Worm (Caenorhabditis elegans): Measurements from ENCODE around the gene str-198.

str-198 gene

ce11 chrV:16024300-16024699 lies 23.3 kb upstream of the str-198 start, which contains the start of gene T10C6.6 (continued):
- TF ChIP-seq snpc-4 (GFP tag; optimal IDR thresholded peaks at IDR 0.05), result no peak
- peak in 2 of 4 experiments; percentile 24 to 35 for TF ChIP-seq snpc-4 (tag; optimal IDR thresholded peaks at IDR 0.05)
- TF ChIP-seq ccch-3 (GFP tag; optimal IDR thresholded peaks at IDR 0.05), result no peak
- no peak for TF ChIP-seq sptf-2 (GFP tag; optimal IDR thresholded peaks at IDR 0.05)
- peak; percentile 38; the same call in 1 of the 2 replicates for TF ChIP-seq madf-8 (GFP tag; conservative IDR thresholded peaks at IDR 0.05)
- TF ChIP-seq B0336.3 (GFP tag; IDR thresholded peaks at IDR 0.05), result peak; percentile 24; the same call in 1 of the 2 replicates

ce11 chrV:16024917-16025316 lies 22.7 kb upstream of the str-198 start:
- TF ChIP-seq zfh-2 (GFP tag; conservative IDR thresholded peaks at IDR 0.05), result peak; percentile 51
- TF ChIP-seq nhr-80 (tag; optimal IDR thresholded peaks at IDR 0.05), result no peak

ce11 chrV:16029237-16029636 lies 18.4 kb upstream of the str-198 start:
- TF ChIP-seq aptf-2 (GFP tag; conservative IDR thresholded peaks at IDR 0.05) (peak; percentile 92), pbrm-1 (GFP tag; IDR thresholded peaks at IDR 0.05) (no peak), lir-1 (GFP tag; conservative IDR thresholded peaks at IDR 0.05) (no peak)

ce11 chrV:16031571-16031970 lies 16.0 kb upstream of the str-198 start, which contains the start of gene T10C6.7:
T10C6.7 (minus strand) TSS chrV:16031713.
- TF ChIP-seq ceh-79 (tag; optimal IDR thresholded peaks at IDR 0.05) (no peak), atf-7 (tag; optimal IDR thresholded peaks at IDR 0.05) (no peak), pha-4 (tag; optimal IDR thresholded peaks at IDR 0.05) (no peak), madf-3 (GFP tag; IDR thresholded peaks at IDR 0.05) (peak; percentile 39; the same call in 1 of the 2 replicates), tbp1 (GFP tag; optimal IDR thresholded peaks at IDR 0.05) (no peak), lag-1 (GFP tag; IDR thresholded peaks at IDR 0.05) (no peak), mes-4 (tag; optimal IDR thresholded peaks at IDR 0.05) (no peak), ztf-25 (GFP tag; IDR thresholded peaks at IDR 0.05) (no peak), Y79H2A.3 (GFP tag; conservative IDR thresholded peaks at IDR 0.05) (no peak), F23B12.7 (tag; optimal IDR thresholded peaks at IDR 0.05; ENCODE audit: insufficient read depth) (no peak), him-1 (tag; optimal IDR thresholded peaks at IDR 0.05) (no peak), rpc-1 (optimal IDR thresholded peaks at IDR 0.05) (no peak), rpc-1 (tag; optimal IDR thresholded peaks at IDR 0.05) (no peak), snpc-3.4 (tag; optimal IDR thresholded peaks at IDR 0.05) (no peak), F33H1.4 (GFP tag; IDR thresholded peaks at IDR 0.05) (no peak), mxl-1 (tag; optimal IDR thresholded peaks at IDR 0.05) (no peak), lir-1 (GFP tag; conservative IDR thresholded peaks at IDR 0.05) (0 out of 2 replicates have a peak, but pooled peaks have one; percentile 10), fkh-3 (tag; optimal IDR thresholded peaks at IDR 0.05) (no peak), tlf-1 (GFP tag; optimal IDR thresholded peaks at IDR 0.05) (no peak), zfh-2 (GFP tag; conservative IDR thresholded peaks at IDR 0.05) (no peak), lin-26 (GFP tag; IDR thresholded peaks at IDR 0.05) (no peak), madf-8 (GFP tag; conservative IDR thresholded peaks at IDR 0.05) (peak; percentile 69), lin-54 (GFP tag; optimal IDR thresholded peaks at IDR 0.05) (no peak), aptf-3 (GFP tag; IDR thresholded peaks at IDR 0.05) (peak; percentile 98), F37B4.10 (GFP tag; IDR thresholded peaks at IDR 0.05) (no peak), ceh-58 (GFP tag; IDR thresholded peaks at IDR 0.05) (no peak), C17E4.6 (GFP tag; IDR thresholded peaks at IDR 0.05) (no peak), ceh-27 (GFP tag; optimal IDR thresholded peaks at IDR 0.05) (no peak), ekl-4 (GFP tag; IDR thresholded peaks at IDR 0.05) (no peak), nhr-120 (GFP tag; IDR thresholded peaks at IDR 0.05) (no peak), mcd-1 (GFP tag; IDR thresholded peaks at IDR 0.05) (no peak), madf-6 (GFP tag; IDR thresholded peaks at IDR 0.05) (peak; percentile 87), dox-1 (GFP tag; IDR thresholded peaks at IDR 0.05) (no peak), Y95B8A.8 (GFP tag; IDR thresholded peaks at IDR 0.05) (no peak), egrh-3 (GFP tag; IDR thresholded peaks at IDR 0.05) (no peak), nfya-1 (tag; optimal IDR thresholded peaks at IDR 0.05; ENCODE audit: borderline replicate concordance, insufficient read depth) (no peak), xnd-1 (tag; optimal IDR thresholded peaks at IDR 0.05) (peak; percentile 7)

All from whole organism, young adult.